Fruit fly (Drosophila melanogaster): ENCODE measurements around the gene c12.2.

- TF ChIP-seq CG8478 (optimal IDR thresholded peaks at IDR 0.05) (no peak), EcR (GFP tag; optimal IDR thresholded peaks at IDR 0.05) (no peak), pan (optimal IDR thresholded peaks at IDR 0.05) (no peak), psq (optimal IDR thresholded peaks at IDR 0.05) (no peak)
Observed at dm6 chrX:9317100-9317499, 2.1 kb upstream of the c12.2 start.

Data from whole organism.